Worm (Caenorhabditis elegans) whole organism, L3 larva: ENCODE data around the gene dis-3.
A peak's percentile ranks its signal among the peaks of the same experiment; 100 is the strongest.

Experiments
- R02D3.7 ChIP-seq: fragments of 150-350 bp; optimal IDR thresholded peaks from 2 replicates; lab custom pipeline; 2014; ENCODE audit warnings: missing biosample characterization, missing genetic modification characterization
- ama-1 ChIP-seq: fragments of 150-350 bp; optimal IDR thresholded peaks from 2 replicates; lab custom pipeline; 2018
- ceh-16 ChIP-seq: sonication (generic microtip); optimal IDR thresholded peaks from 2 replicates; lab custom pipeline; 2017; ENCODE audit warnings: missing biosample characterization, missing genetic modification characterization
- ceh-28 ChIP-seq: fragments of 150-350 bp; optimal IDR thresholded peaks from 2 replicates; lab custom pipeline; 2014; ENCODE audit warnings: missing biosample characterization, missing genetic modification reagents, missing genetic modification characterization
- ceh-9 ChIP-seq: sonication (generic microtip); optimal IDR thresholded peaks from 2 replicates; lab custom pipeline; 2018; ENCODE audit warnings: missing biosample characterization, missing genetic modification characterization
- daf-12 ChIP-seq: fragments of 150-350 bp; optimal IDR thresholded peaks from 2 replicates; lab custom pipeline; 2014; ENCODE audit warnings: missing biosample characterization, missing genetic modification reagents, missing genetic modification characterization
- egl-5 ChIP-seq: fragments of 150-350 bp; optimal IDR thresholded peaks from 2 replicates; lab custom pipeline; 2017; ENCODE audit warnings: missing biosample characterization, missing genetic modification reagents, missing genetic modification characterization, inconsistent platforms
- elt-1 ChIP-seq: fragments of 150-350 bp; optimal IDR thresholded peaks from 2 replicates; lab custom pipeline; 2014; ENCODE audit warnings: missing biosample characterization, missing genetic modification characterization
- elt-2 ChIP-seq: sonication (generic microtip); optimal IDR thresholded peaks from 2 replicates; lab custom pipeline; 2016; ENCODE audit warnings: missing genetic modification reagents, mild to moderate bottlenecking, missing genetic modification characterization, missing compliant biosample characterization
- elt-3 ChIP-seq, 3 experiments: fragments of 150-350 bp in 1 of 3; sonication (generic microtip) in 2 of 3; optimal IDR thresholded peaks; 2 replicates in 2 of 3; 4 replicates in 1 of 3; lab custom pipeline; 2014 to 2017; ENCODE audit warnings: missing biosample characterization in 3 of 3, missing genetic modification characterization in 3 of 3
- eor-1 ChIP-seq, 2 experiments: fragments of 150-350 bp; optimal IDR thresholded peaks; 2 replicates each; lab custom pipeline; 2014 to 2018; ENCODE audit warnings: missing biosample characterization in 2 of 2, missing genetic modification characterization in 2 of 2
- fkh-10 ChIP-seq: sonication (generic microtip); optimal IDR thresholded peaks from 2 replicates; lab custom pipeline; 2017; ENCODE audit warnings: missing biosample characterization, missing genetic modification reagents, missing genetic modification characterization
- fkh-2 ChIP-seq: fragments of 150-350 bp; optimal IDR thresholded peaks from 2 replicates; lab custom pipeline; 2014; ENCODE audit warnings: missing biosample characterization, missing genetic modification reagents, missing genetic modification characterization
- fos-1 ChIP-seq: fragments of 150-350 bp; optimal IDR thresholded peaks from 2 replicates; lab custom pipeline; 2014; ENCODE audit warnings: missing biosample characterization, missing genetic modification characterization
- hmg-11 ChIP-seq: sonication (generic microtip); optimal IDR thresholded peaks from 2 replicates; lab custom pipeline; 2016; ENCODE audit warnings: missing genetic modification characterization, missing compliant biosample characterization
- jun-1 ChIP-seq: fragments of 150-350 bp; optimal IDR thresholded peaks from 2 replicates; lab custom pipeline; 2014; ENCODE audit warnings: missing biosample characterization, missing genetic modification reagents, missing genetic modification characterization
- lin-15B ChIP-seq: fragments of 150-350 bp; optimal IDR thresholded peaks from 2 replicates; lab custom pipeline; 2014; ENCODE audit warnings: missing biosample characterization, missing genetic modification characterization
- lin-39 ChIP-seq: fragments of 150-350 bp; optimal IDR thresholded peaks from 2 replicates; lab custom pipeline; 2018; ENCODE audit warnings: missing biosample characterization, missing genetic modification reagents, missing genetic modification characterization
- lsy-12 ChIP-seq: sonication (generic microtip); optimal IDR thresholded peaks from 2 replicates; lab custom pipeline; 2016; ENCODE audit warnings: mild to moderate bottlenecking, missing genetic modification characterization, missing compliant biosample characterization
- mdl-1 ChIP-seq: fragments of 150-350 bp; optimal IDR thresholded peaks from 2 replicates; lab custom pipeline; 2014; ENCODE audit warnings: missing biosample characterization, missing genetic modification characterization
- mml-1 ChIP-seq: fragments of 150-350 bp; sonication (generic microtip); optimal IDR thresholded peaks from 3 replicates; lab custom pipeline; 2014; ENCODE audit warnings: missing biosample characterization, missing genetic modification characterization
- nfya-1 ChIP-seq: sonication (generic microtip); optimal IDR thresholded peaks from 2 replicates; lab custom pipeline; 2017; ENCODE audit warnings: missing genetic modification characterization, mild to moderate bottlenecking, missing compliant biosample characterization, antibody characterized with exemption, moderate library complexity; ENCODE audit not compliant: insufficient read depth
- nhr-11 ChIP-seq: fragments of 150-350 bp; optimal IDR thresholded peaks from 2 replicates; lab custom pipeline; 2014; ENCODE audit warnings: missing biosample characterization, missing genetic modification characterization
- nhr-12 ChIP-seq: fragments of 150-350 bp; optimal IDR thresholded peaks from 2 replicates; lab custom pipeline; 2014; ENCODE audit warnings: missing biosample characterization, missing genetic modification characterization
- nhr-23 ChIP-seq: fragments of 150-350 bp; optimal IDR thresholded peaks from 2 replicates; lab custom pipeline; 2014; ENCODE audit warnings: missing biosample characterization, missing genetic modification reagents, missing genetic modification characterization
- nhr-237 ChIP-seq: fragments of 150-350 bp; optimal IDR thresholded peaks from 2 replicates; lab custom pipeline; 2014; ENCODE audit warnings: missing biosample characterization, missing genetic modification characterization
- nhr-25 ChIP-seq: sonication (generic microtip); optimal IDR thresholded peaks from 2 replicates; lab custom pipeline; 2017; ENCODE audit warnings: missing biosample characterization, missing genetic modification characterization
- nhr-28 ChIP-seq: fragments of 150-350 bp; optimal IDR thresholded peaks from 2 replicates; lab custom pipeline; 2014; ENCODE audit warnings: missing biosample characterization, missing genetic modification characterization
- nhr-67 ChIP-seq: fragments of 150-350 bp; optimal IDR thresholded peaks from 2 replicates; lab custom pipeline; 2014; ENCODE audit warnings: missing biosample characterization, missing genetic modification characterization
- nhr-76 ChIP-seq: fragments of 150-350 bp; sonication (generic microtip); optimal IDR thresholded peaks from 5 replicates; lab custom pipeline; 2014; ENCODE audit warnings: missing biosample characterization, missing genetic modification characterization
- nhr-77 ChIP-seq: fragments of 150-350 bp; optimal IDR thresholded peaks from 2 replicates; lab custom pipeline; 2014; ENCODE audit warnings: missing biosample characterization, missing genetic modification characterization
- pha-4 ChIP-seq: fragments of 150-350 bp; optimal IDR thresholded peaks from 2 replicates; lab custom pipeline; 2014; ENCODE audit warnings: missing biosample characterization, missing genetic modification reagents, missing genetic modification characterization
- sea-2 ChIP-seq: fragments of 150-350 bp; sonication (generic microtip); optimal IDR thresholded peaks from 4 replicates; lab custom pipeline; 2014; ENCODE audit warnings: missing biosample characterization, missing genetic modification reagents, missing genetic modification characterization
- skn-1 ChIP-seq: fragments of 150-350 bp; optimal IDR thresholded peaks from 2 replicates; lab custom pipeline; 2014; ENCODE audit warnings: missing biosample characterization, missing genetic modification characterization
- snpc-4 ChIP-seq: fragments of 150-350 bp; optimal IDR thresholded peaks from 2 replicates; lab custom pipeline; 2014; ENCODE audit warnings: missing biosample characterization, missing genetic modification characterization
- tbx-2 ChIP-seq: sonication (generic microtip); optimal IDR thresholded peaks from 2 replicates; lab custom pipeline; 2016; ENCODE audit warnings: mild to moderate bottlenecking, missing genetic modification characterization, missing compliant biosample characterization
- unc-39 ChIP-seq: sonication (generic microtip); optimal IDR thresholded peaks from 4 replicates; lab custom pipeline; 2017; ENCODE audit warnings: missing biosample characterization, missing genetic modification characterization
- unc-62 ChIP-seq: fragments of 150-350 bp; sonication (generic microtip); optimal IDR thresholded peaks from 4 replicates; lab custom pipeline; 2014; ENCODE audit warnings: missing biosample characterization, missing genetic modification reagents, missing genetic modification characterization
- zag-1 ChIP-seq: fragments of 150-350 bp; optimal IDR thresholded peaks from 2 replicates; lab custom pipeline; 2014; ENCODE audit warnings: missing biosample characterization, missing genetic modification characterization
- ztf-4 ChIP-seq: fragments of 150-350 bp; optimal IDR thresholded peaks from 2 replicates; lab custom pipeline; 2014; ENCODE audit warnings: missing biosample characterization, missing genetic modification characterization

Gene dis-3

DNA sequence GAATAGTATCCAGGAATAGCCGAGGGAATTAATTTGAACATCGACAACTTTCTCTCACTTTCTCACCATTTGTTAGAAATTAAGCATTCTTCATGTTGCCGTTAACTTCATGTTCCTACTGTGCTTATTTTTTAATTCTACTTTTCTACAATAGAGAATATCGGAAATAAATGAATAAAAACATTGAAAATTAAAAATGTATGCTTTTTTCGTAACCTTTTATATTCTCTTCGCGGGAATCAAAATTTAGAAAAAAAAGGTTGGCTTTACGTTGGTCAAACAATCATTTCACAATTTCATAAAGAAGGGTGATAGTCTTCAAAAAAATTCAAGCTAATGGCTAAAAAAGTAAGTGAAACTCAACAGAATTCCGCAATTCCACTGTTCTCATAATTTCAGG, 21.1 kb upstream of the dis-3 start, which contains the start of gene W01B6.5:
Gene W01B6.5 (plus strand): TSS at position 301 of the 400 bp plus-strand sequence.
- no peak for TF ChIP-seq unc-62 (GFP tag; lab: Kevin White, UChicago)
- TF ChIP-seq nhr-28 (tag; lab: Kevin White, UChicago) = no peak
- TF ChIP-seq ceh-28 (tag; lab: Kevin White, UChicago) = no peak
- no peak for TF ChIP-seq tbx-2
- TF ChIP-seq fos-1 = no peak
- no peak for TF ChIP-seq daf-12 (tag; lab: Kevin White, UChicago)
- TF ChIP-seq nhr-12 (tag; lab: Kevin White, UChicago) = no peak
- no peak for TF ChIP-seq nfya-1
- no peak for TF ChIP-seq fkh-2 (tag; lab: Kevin White, UChicago)
- TF ChIP-seq ceh-16 (tag; lab: Kevin White, UChicago) = no peak
- no peak for TF ChIP-seq lsy-12 (tag; lab: Kevin White, UChicago)
- TF ChIP-seq mdl-1 (tag; lab: Kevin White, UChicago) = no peak
- TF ChIP-seq unc-39 (tag; lab: Kevin White, UChicago) = no peak
- TF ChIP-seq eor-1 (tag; optimal IDR thresholded peaks at IDR 0.05; lab: Kevin White, UChicago) = no peak

DNA sequence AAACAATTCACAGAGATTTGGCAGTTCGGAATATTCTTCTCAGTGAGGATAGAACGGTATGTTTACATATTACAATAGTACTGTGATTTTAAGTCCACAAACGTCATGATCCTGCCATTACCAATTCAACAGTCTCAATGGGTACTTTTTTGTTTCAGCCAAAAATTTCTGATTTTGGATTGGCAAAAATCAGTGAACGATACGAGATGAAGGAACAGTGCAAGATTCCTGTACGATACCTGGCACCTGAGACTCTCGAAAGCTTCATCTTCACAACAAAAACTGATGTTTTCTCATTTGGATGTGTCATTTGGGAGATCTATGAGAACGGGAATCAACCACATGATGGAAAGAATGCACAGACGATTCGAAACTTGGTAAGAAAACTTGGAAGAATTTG, 19.0 kb upstream of the dis-3 start:
- TF ChIP-seq elt-1 (tag; lab: Kevin White, UChicago) = no peak
- TF ChIP-seq skn-1 = no peak
- TF ChIP-seq nhr-25 = no peak
- TF ChIP-seq nhr-11 (tag; lab: Kevin White, UChicago) = no peak
- no peak for TF ChIP-seq ama-1 (lab: Kevin White, UChicago)
- no peak for TF ChIP-seq pha-4 (tag; lab: Kevin White, UChicago)
- no peak for TF ChIP-seq nhr-237 (tag; lab: Kevin White, UChicago)
- no peak for TF ChIP-seq snpc-4 (tag; lab: Kevin White, UChicago)
- TF ChIP-seq hmg-11 (tag; lab: Kevin White, UChicago) = no peak
- TF ChIP-seq nhr-12 (tag; lab: Kevin White, UChicago) = no peak
- no peak for TF ChIP-seq nhr-23 (tag; lab: Kevin White, UChicago)
- no peak for TF ChIP-seq ztf-4 (tag; lab: Kevin White, UChicago)
- TF ChIP-seq nfya-1 = no peak
- no peak for TF ChIP-seq fkh-10

DNA sequence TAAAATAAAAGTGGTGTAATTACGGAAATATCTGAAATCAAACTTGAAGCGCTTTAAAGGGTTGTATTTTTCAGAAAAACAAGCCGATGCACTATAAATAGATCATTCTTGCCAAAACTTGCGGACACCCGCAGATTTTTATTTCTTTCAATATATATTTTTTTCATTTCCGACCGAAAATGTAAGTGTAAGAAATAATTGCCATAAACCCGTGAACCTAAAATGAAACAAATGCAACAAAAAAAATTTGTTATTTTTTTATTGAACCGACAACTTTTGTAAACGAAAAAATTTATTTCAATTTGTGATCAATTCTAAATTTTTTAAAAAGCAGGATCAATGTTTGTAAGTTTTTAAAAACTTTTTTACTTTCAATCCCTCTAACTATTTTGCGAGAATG, 16.2 kb upstream of the dis-3 start, which contains the start of gene W01B6.6:
Gene W01B6.6 (plus strand): TSS at position 301 of the 400 bp plus-strand sequence.
- TF ChIP-seq ceh-9 (tag; lab: Kevin White, UChicago) (no peak), unc-62 (GFP tag; lab: Kevin White, UChicago) (no peak), nhr-67 (tag; lab: Kevin White, UChicago) (no peak)

DNA sequence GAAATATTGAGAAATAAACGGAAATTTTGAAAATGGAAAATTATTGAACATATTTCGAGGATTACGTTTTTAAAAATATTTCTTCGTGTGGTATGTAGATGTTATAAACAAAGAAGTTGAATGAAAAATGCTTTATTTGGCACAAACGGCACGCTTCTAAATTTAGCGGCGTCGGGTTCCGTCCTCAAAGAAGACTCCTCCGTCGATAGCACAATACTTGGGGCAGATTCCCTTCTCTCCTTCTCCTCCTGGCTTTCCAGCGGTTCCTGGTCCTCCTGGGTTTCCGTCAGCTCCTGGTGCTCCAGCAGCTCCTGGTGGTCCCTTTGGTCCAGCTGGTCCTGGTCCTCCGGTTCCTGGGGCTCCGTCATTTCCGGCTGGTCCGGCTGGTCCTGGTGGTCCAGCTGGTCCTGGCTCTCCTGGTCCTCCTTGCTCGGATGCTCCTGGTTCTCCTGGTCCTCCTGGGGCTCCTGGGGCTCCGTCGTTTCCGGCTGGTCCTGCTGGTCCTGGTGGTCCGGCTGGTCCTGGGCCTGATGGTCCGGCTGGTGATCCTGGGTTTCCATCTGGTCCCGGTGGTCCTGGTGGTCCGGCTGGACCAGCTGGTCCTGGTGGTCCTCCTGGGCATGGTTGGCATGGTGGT, 12.6 kb upstream of the dis-3 start, which contains the start of gene W01B6.8:
Gene W01B6.8 (minus strand): TSS at position 51 of the 637 bp plus-strand sequence.
- TF ChIP-seq elt-3 (tag; optimal IDR thresholded peaks at IDR 0.05; lab: Kevin White, UChicago) = no peak
- no peak for TF ChIP-seq zag-1 (tag; lab: Kevin White, UChicago)
- TF ChIP-seq lin-15B (tag; lab: Kevin White, UChicago) = no peak
- TF ChIP-seq unc-39 (tag; lab: Kevin White, UChicago) = no peak
- no peak for TF ChIP-seq fkh-10
- no peak for TF ChIP-seq ceh-28 (tag; lab: Kevin White, UChicago)
- no peak for TF ChIP-seq nhr-28 (tag; lab: Kevin White, UChicago)
- no peak for TF ChIP-seq skn-1
- TF ChIP-seq eor-1 (tag; optimal IDR thresholded peaks at IDR 0.05; lab: Kevin White, UChicago) = no peak
- TF ChIP-seq nfya-1 = no peak
- TF ChIP-seq nhr-67 (tag; lab: Kevin White, UChicago) = no peak
- TF ChIP-seq ama-1 (lab: Kevin White, UChicago) = no peak
- TF ChIP-seq, all 47 proteins: peak for 0

DNA sequence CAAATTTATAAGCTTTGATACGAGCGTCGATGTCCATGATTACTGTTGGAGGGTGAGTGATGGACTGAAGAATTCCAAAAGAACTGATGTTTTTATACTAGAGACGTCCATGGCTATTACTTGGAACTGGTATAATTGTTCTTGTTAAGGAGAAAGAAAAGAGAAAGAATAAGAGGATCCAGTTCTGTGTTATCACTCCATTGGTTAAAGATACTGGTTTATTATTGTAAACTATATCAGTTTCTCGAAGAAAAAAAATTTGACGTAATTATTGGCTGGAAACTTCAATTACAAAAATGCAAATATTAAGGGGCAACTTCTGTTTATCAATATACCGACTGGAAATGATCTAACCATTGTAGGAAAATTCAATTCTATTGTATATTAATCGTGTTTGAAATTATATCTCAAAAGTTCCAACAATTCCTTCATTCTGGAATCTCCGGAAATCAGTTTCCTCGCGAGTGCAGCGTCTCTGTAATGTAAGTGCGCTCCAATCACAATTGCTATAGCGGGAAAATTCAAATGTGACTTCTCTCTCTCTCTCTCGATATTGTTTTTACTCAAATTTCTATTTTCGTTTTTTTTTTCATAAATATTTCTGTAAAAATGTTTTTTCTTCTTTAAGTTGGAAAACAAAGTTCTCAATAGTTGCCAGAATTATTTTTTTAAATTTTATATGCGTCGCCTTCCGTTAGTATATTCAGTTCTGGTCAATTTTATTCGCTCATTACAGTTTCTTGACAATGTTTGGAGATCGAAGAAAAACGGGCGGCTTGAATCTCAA, 11.4 kb upstream of the dis-3 start, which contains the start of the genes col-2 and ndc-80:
Gene col-2 (minus strand): TSS at position 51 of the 787 bp plus-strand sequence.
Gene ndc-80 (plus strand): TSS at position 737 of the 787 bp plus-strand sequence.
- no peak for TF ChIP-seq egl-5 (tag; lab: Kevin White, UChicago)
- TF ChIP-seq daf-12 (tag; lab: Kevin White, UChicago) = no peak
- TF ChIP-seq nfya-1 = peak; percentile 84
- TF ChIP-seq sea-2 = no peak
- TF ChIP-seq pha-4 (tag; lab: Kevin White, UChicago) = no peak
- no peak for TF ChIP-seq elt-3 (tag; optimal IDR thresholded peaks at IDR 0.05; lab: Kevin White, UChicago)
- TF ChIP-seq nhr-23 (tag; lab: Kevin White, UChicago) = peak; percentile 54
- TF ChIP-seq nhr-76 (tag; lab: Kevin White, UChicago) = no peak
- peak; percentile 71 for TF ChIP-seq R02D3.7 (tag; lab: Kevin White, UChicago)
- TF ChIP-seq skn-1 = peak; percentile 4
- TF ChIP-seq unc-39 (tag; lab: Kevin White, UChicago) = no peak
- peak; percentile 36 for TF ChIP-seq snpc-4 (tag; lab: Kevin White, UChicago)
- no peak for TF ChIP-seq nhr-67 (tag; lab: Kevin White, UChicago)
- peak; percentile 10 for TF ChIP-seq jun-1
- no peak for TF ChIP-seq mml-1
- no peak for TF ChIP-seq unc-62 (GFP tag; lab: Kevin White, UChicago)
- TF ChIP-seq lin-39 (tag; lab: Kevin White, UChicago) = peak; percentile 70
- no peak for TF ChIP-seq ama-1 (lab: Kevin White, UChicago)
- no peak for TF ChIP-seq zag-1 (tag; lab: Kevin White, UChicago)
- no peak for TF ChIP-seq nhr-12 (tag; lab: Kevin White, UChicago)
- no peak for TF ChIP-seq ztf-4 (tag; lab: Kevin White, UChicago)
- no peak for TF ChIP-seq nhr-77
- TF ChIP-seq fkh-10 = peak; percentile 23
- no peak for TF ChIP-seq elt-2 (tag; lab: Kevin White, UChicago)
